Worm (Caenorhabditis elegans) whole organism, young adult: ENCODE data around the gene W03G1.2.

Experiments
- C06A6.2 ChIP-seq: fragments of 200-800 bp; sonication (Bioruptor generic); conservative IDR thresholded peaks from 2 replicates; pipeline ENCODE4 v1.3.6; 2022; ENCODE audit warnings: missing genetic modification characterization, missing compliant biosample characterization
- F23B12.7 ChIP-seq: sonication (generic microtip); optimal IDR thresholded peaks from 2 replicates; lab custom pipeline; 2017; ENCODE audit warnings: missing genetic modification characterization, mild to moderate bottlenecking, missing compliant biosample characterization, antibody characterized with exemption, moderate library complexity; ENCODE audit not compliant: insufficient read depth
- F39B2.1 ChIP-seq: fragments of 200-800 bp; sonication (Bioruptor generic); IDR thresholded peaks from 2 replicates; pipeline ENCODE4 v1.3.6; 2022; ENCODE audit warnings: missing genetic modification reagents, missing genetic modification characterization, missing compliant biosample characterization
- F57C9.4 ChIP-seq: sonication (generic microtip); optimal IDR thresholded peaks from 2 replicates; lab custom pipeline; 2017; ENCODE audit warnings: mild to moderate bottlenecking, missing genetic modification characterization, missing compliant biosample characterization
- K12H6.12 ChIP-seq: fragments of 200-800 bp; sonication (Bioruptor generic); optimal IDR thresholded peaks from 2 replicates; lab custom pipeline; 2018; ENCODE audit warnings: mild to moderate bottlenecking, missing genetic modification characterization, missing compliant biosample characterization
- Y53G8AR.9 ChIP-seq: fragments of 200-800 bp; sonication (Bioruptor generic); conservative IDR thresholded peaks from 2 replicates; pipeline ENCODE4 v1.3.6; 2022; ENCODE audit warnings: missing genetic modification reagents, missing genetic modification characterization, missing compliant biosample characterization
- Y95B8A.8 ChIP-seq: fragments of 200-800 bp; sonication (Bioruptor generic); IDR thresholded peaks from 2 replicates; pipeline ENCODE4 v1.3.6; 2022; ENCODE audit warnings: missing genetic modification reagents, missing genetic modification characterization, missing compliant biosample characterization
- atf-7 ChIP-seq: sonication (generic microtip); optimal IDR thresholded peaks from 2 replicates; lab custom pipeline; 2017; ENCODE audit warnings: mild to moderate bottlenecking, missing genetic modification characterization, missing compliant biosample characterization
- athp-1 ChIP-seq: sonication (generic microtip); optimal IDR thresholded peaks from 2 replicates; lab custom pipeline; 2017; ENCODE audit warnings: mild to moderate bottlenecking, missing genetic modification characterization, missing compliant biosample characterization
- bed-1 ChIP-seq: fragments of 200-800 bp; sonication (Bioruptor generic); IDR thresholded peaks from 2 replicates; pipeline ENCODE4 v1.3.6; 2022; ENCODE audit warnings: missing genetic modification reagents, missing genetic modification characterization, missing compliant biosample characterization
- cebp-1 ChIP-seq, 2 experiments: fragments of 200-800 bp in 1 of 2; sonication (Bioruptor generic) in 1 of 2; sonication (generic microtip) in 1 of 2; IDR thresholded peaks in 1 of 2; optimal IDR thresholded peaks in 1 of 2; 2 replicates each; pipeline versions ENCODE4 v1.3.6 to Lab custom; 2017 to 2022; ENCODE audit warnings: missing compliant biosample characterization in 2 of 2, missing genetic modification characterization in 2 of 2, mild to moderate bottlenecking in 1 of 2, missing genetic modification reagents in 1 of 2, moderate library complexity in 1 of 2
- cebp-2 ChIP-seq: fragments of 200-800 bp; sonication (Bioruptor generic); IDR thresholded peaks from 2 replicates; pipeline ENCODE4 v1.3.6; 2022; ENCODE audit warnings: missing genetic modification characterization, missing compliant biosample characterization
- ceh-91 ChIP-seq: fragments of 200-800 bp; sonication (Bioruptor generic); IDR thresholded peaks from 2 replicates; pipeline ENCODE4 v1.3.6; 2022; ENCODE audit warnings: missing genetic modification reagents, missing genetic modification characterization, missing compliant biosample characterization
- chd-7 ChIP-seq: sonication (generic microtip); optimal IDR thresholded peaks from 2 replicates; lab custom pipeline; 2016; ENCODE audit warnings: mild to moderate bottlenecking, missing genetic modification characterization, moderate library complexity, missing compliant biosample characterization
- efl-1 ChIP-seq: fragments of 150-350 bp; optimal IDR thresholded peaks from 2 replicates; lab custom pipeline; 2014; ENCODE audit warnings: missing biosample characterization, missing genetic modification reagents, missing genetic modification characterization
- egl-18 ChIP-seq: fragments of 200-800 bp; sonication (Bioruptor generic); IDR thresholded peaks from 2 replicates; pipeline ENCODE4 v1.3.6; 2022; ENCODE audit warnings: missing genetic modification reagents, missing genetic modification characterization, missing compliant biosample characterization
- hlh-26 ChIP-seq: fragments of 200-800 bp; sonication (Bioruptor generic); conservative IDR thresholded peaks from 2 replicates; pipeline ENCODE4 v1.3.6; 2022; ENCODE audit warnings: missing genetic modification reagents, missing genetic modification characterization, missing compliant biosample characterization
- hmg-1.2 ChIP-seq: fragments of 200-800 bp; sonication (Bioruptor generic); IDR thresholded peaks from 2 replicates; pipeline ENCODE4 v1.3.6; 2022; ENCODE audit warnings: missing genetic modification reagents, missing genetic modification characterization, missing compliant biosample characterization
- let-526 ChIP-seq: fragments of 200-800 bp; sonication (Bioruptor generic); IDR thresholded peaks from 2 replicates; pipeline ENCODE4 v1.3.6; 2022; ENCODE audit warnings: missing genetic modification reagents, missing genetic modification characterization, missing compliant biosample characterization
- madf-6 ChIP-seq: fragments of 200-800 bp; sonication (Bioruptor generic); IDR thresholded peaks from 2 replicates; pipeline ENCODE4 v1.3.6; 2022; ENCODE audit warnings: missing genetic modification reagents, missing genetic modification characterization, missing compliant biosample characterization
- madf-8 ChIP-seq: fragments of 200-800 bp; sonication (Bioruptor generic); conservative IDR thresholded peaks from 2 replicates; pipeline ENCODE4 v1.3.6; 2022; ENCODE audit warnings: missing genetic modification reagents, missing genetic modification characterization, missing compliant biosample characterization
- mcd-1 ChIP-seq: fragments of 200-800 bp; sonication (Bioruptor generic); IDR thresholded peaks from 2 replicates; pipeline ENCODE4 v1.3.6; 2022; ENCODE audit warnings: missing genetic modification reagents, missing genetic modification characterization, missing compliant biosample characterization
- nfya-2 ChIP-seq: fragments of 200-800 bp; sonication (Bioruptor generic); IDR thresholded peaks from 2 replicates; pipeline ENCODE4 v1.3.6; 2022; ENCODE audit warnings: missing genetic modification reagents, missing genetic modification characterization, missing compliant biosample characterization
- nhr-80 ChIP-seq: sonication (generic microtip); optimal IDR thresholded peaks from 2 replicates; lab custom pipeline; 2016; ENCODE audit warnings: missing genetic modification characterization, missing compliant biosample characterization
- pha-4 ChIP-seq: fragments of 150-350 bp; sonication (generic microtip); optimal IDR thresholded peaks from 2 replicates; lab custom pipeline; 2014; ENCODE audit warnings: missing biosample characterization, missing genetic modification reagents, missing genetic modification characterization
- rcor-1 ChIP-seq: fragments of 200-800 bp; sonication (Bioruptor generic); IDR thresholded peaks from 2 replicates; pipeline ENCODE4 v1.3.6; 2022; ENCODE audit warnings: missing genetic modification reagents, missing genetic modification characterization, missing compliant biosample characterization
- rec-8 ChIP-seq, 2 experiments: sonication (generic microtip); optimal IDR thresholded peaks; 2 replicates each; lab custom pipeline; 2016; ENCODE audit warnings: mild to moderate bottlenecking in 2 of 2, missing genetic modification characterization in 2 of 2, missing genetic modification reagents in 2 of 2, missing genotype in 2 of 2, missing biosample characterization in 1 of 2, missing compliant biosample characterization in 1 of 2, moderate library complexity in 1 of 2
- snpc-1.1 ChIP-seq: sonication (generic microtip); optimal IDR thresholded peaks from 2 replicates; lab custom pipeline; 2017; ENCODE audit warnings: missing genetic modification characterization, mild to moderate bottlenecking, missing compliant biosample characterization, antibody characterized with exemption, moderate library complexity, missing genotype, missing genetic modification reagents; ENCODE audit not compliant: insufficient read depth
- snpc-4 ChIP-seq, 5 experiments: fragments of 150-350 bp in 1 of 5; sonication (generic microtip) in 4 of 5; optimal IDR thresholded peaks; 2 replicates each; lab custom pipeline; 2014 to 2018; ENCODE audit warnings: missing genetic modification characterization in 5 of 5, missing biosample characterization in 3 of 5, antibody characterized with exemption in 2 of 5, mild to moderate bottlenecking in 2 of 5, missing compliant biosample characterization in 2 of 5, missing genotype in 2 of 5, moderate library complexity in 2 of 5, missing genetic modification reagents in 1 of 5
- somi-1 ChIP-seq: fragments of 200-800 bp; sonication (Bioruptor generic); optimal IDR thresholded peaks from 2 replicates; lab custom pipeline; 2018; ENCODE audit warnings: mild to moderate bottlenecking, missing genetic modification characterization, missing compliant biosample characterization
- tlf-1 ChIP-seq: fragments of 200-800 bp; sonication (Bioruptor generic); optimal IDR thresholded peaks from 2 replicates; lab custom pipeline; 2018; ENCODE audit warnings: mild to moderate bottlenecking, missing genetic modification characterization, missing compliant biosample characterization

Gene W03G1.2

DNA sequence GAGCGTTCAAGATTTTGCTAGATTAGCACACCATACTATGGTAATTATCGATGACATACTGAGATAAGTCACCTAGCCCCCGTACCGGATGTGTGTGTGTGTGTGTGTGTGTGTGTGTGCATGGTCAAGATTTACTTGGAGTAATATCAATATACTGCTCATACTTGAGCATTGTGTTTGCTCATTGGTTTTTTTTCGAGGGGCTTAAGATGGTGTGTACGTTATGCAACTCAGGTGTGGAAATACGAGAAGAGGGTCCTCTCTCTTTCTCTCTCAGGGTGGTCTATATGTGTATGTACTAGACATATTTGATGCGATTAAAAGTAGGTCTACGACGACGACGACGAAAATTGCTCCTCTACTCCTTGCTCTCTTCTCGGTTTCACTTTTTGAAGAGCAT lies 35.9 kb downstream of the W03G1.2 start:
- TF ChIP-seq hmg-1.2: no peak
- no peak for TF ChIP-seq F57C9.4
- TF ChIP-seq let-526: no peak
- no peak for TF ChIP-seq atf-7 (tag; lab: Kevin White, UChicago)
- TF ChIP-seq nhr-80 (tag; lab: Kevin White, UChicago): no peak
- no peak for TF ChIP-seq somi-1 (GFP tag; lab: Kevin White, UChicago)

DNA sequence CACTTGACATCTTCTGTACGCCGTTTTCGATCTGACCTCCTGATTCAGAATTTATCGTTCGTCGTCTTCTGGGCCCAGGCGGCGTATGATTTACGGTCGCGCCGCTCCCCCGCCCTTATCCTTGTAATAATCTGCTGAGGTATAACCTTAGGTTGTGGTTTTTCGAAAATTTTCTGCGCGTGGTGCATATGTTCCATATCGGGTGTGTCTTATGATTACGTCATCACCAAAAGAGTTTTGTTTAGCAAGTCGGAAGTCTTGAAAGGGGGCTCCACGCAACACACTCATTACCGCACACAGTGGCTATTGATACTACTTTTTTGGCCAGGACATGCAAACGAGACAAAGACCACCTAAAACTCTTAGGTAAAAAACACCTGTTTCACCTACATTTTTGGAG lies 36.3 kb downstream of the W03G1.2 start:
- no peak for TF ChIP-seq pha-4
- TF ChIP-seq nfya-2 (GFP tag; lab: Robert Waterston, UW): no peak
- no peak for TF ChIP-seq ceh-91 (GFP tag; lab: Robert Waterston, UW)
- no peak for TF ChIP-seq C06A6.2 (GFP tag; lab: Robert Waterston, UW)
- no peak for TF ChIP-seq rcor-1 (GFP tag; lab: Robert Waterston, UW)
- no peak for TF ChIP-seq bed-1 (GFP tag; lab: Robert Waterston, UW)
- TF ChIP-seq F23B12.7: no peak
- no peak for TF ChIP-seq K12H6.12 (tag; lab: Kevin White, UChicago)
- no peak for TF ChIP-seq chd-7 (tag; lab: Kevin White, UChicago)
- no peak for TF ChIP-seq Y95B8A.8 (GFP tag; lab: Robert Waterston, UW)
- no peak for TF ChIP-seq Y53G8AR.9

DNA sequence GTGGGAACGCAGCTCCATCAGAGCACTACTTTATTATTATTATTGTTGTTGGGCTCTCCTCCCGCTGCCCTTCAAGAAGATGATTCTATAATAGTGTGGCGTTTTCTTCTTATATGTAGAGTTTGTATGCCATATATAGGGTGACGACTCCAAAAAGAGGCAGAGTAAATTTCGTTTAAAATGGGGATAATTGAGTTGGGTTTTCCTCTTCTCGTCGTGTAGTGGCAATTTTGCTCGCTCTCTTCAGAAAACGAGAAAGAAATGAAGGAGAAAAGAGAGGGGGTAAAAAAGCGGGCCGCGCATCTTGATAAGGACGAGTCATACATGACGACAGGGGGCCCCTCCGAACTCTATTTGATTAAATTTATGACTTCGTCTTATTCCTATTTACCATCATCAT lies 39.0 kb downstream of the W03G1.2 start:
- no peak for TF ChIP-seq cebp-1 (GFP tag; IDR thresholded peaks at IDR 0.05; lab: Robert Waterston, UW)
- TF ChIP-seq cebp-1 (tag; optimal IDR thresholded peaks at IDR 0.05; lab: Kevin White, UChicago): no peak
- no peak for TF ChIP-seq Y95B8A.8 (GFP tag; lab: Robert Waterston, UW)

DNA sequence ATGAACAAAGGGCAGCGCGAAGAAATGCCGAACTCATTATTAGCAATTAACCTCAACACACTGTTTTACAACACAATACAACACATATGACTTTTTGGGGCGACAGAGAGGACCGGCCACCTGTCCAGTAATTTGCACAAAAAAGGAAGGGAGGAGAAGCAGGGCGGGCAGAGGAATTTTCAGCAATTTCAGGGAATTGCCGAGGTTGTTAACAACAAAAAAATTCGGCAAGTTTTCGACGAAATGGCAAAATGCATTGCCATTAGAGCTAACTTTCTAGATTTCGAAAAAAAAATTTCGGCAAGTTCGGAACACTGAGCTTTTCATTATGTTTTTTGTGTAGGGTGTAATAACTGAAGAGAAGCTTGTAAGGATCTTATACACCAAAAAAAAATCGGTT lies 39.5 kb downstream of the W03G1.2 start:
- TF ChIP-seq hlh-26 (GFP tag; lab: Robert Waterston, UW) (no peak), mcd-1 (GFP tag; lab: Robert Waterston, UW) (no peak), F39B2.1 (no peak), athp-1 (tag; lab: Kevin White, UChicago) (no peak), egl-18 (no peak), tlf-1 (no peak), cebp-2 (GFP tag; lab: Robert Waterston, UW) (no peak), snpc-4 (GFP tag; optimal IDR thresholded peaks at IDR 0.05; lab: Kevin White, UChicago) (no peak), snpc-4 (tag; optimal IDR thresholded peaks at IDR 0.05; lab: Kevin White, UChicago) (no peak), snpc-1.1 (tag; lab: Kevin White, UChicago) (no peak)

DNA sequence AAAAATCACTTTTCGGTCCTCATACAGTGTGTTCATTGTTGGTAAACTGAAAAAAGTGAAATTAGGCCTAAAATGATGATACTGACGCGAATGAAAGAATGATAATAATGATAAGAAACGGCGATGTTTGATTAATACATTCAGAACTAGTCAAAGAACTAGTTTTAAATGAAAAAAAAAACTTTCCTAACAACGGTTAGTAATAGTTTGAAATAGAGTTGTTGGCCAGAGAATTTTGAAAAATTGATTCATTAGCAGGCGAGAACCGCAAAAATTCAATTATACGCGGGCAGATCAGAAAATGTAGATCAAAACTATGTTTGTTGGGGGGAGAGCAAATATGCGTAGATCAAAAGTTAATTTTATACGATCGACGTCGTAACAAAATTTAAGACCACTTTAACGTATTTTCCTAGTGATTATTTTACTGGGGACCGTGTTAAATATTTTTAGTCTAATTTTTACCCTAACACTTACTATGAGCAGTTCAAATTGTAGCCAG lies 46.4 kb downstream of the W03G1.2 start, which contains the start of gene F56A11.5:
Gene F56A11.5 (minus strand): TSS at position 51 of the 502 bp plus-strand sequence.
- TF ChIP-seq rec-8 (tag; optimal IDR thresholded peaks at IDR 0.05; lab: Kevin White, UChicago) (no peak), madf-8 (GFP tag; lab: Robert Waterston, UW) (peak; percentile 59), madf-6 (peak; percentile 78), efl-1 (GFP tag; lab: Kevin White, UChicago) (peak; percentile 65)
